Fruit fly (Drosophila melanogaster) whole organism, embryonic: Measurements from ENCODE around the gene CG46311.

Source experiments
- Adf1 ChIP-seq: fragments of 200-800 bp; sonication (Bioruptor generic); IDR thresholded peaks from 2 replicates; pipeline ENCODE4 v1.3.6; 2022; ENCODE audit warnings: missing biosample characterization, missing genetic modification characterization
- Aef1 ChIP-seq: fragments of 200-800 bp; sonication (Bioruptor generic); IDR thresholded peaks from 3 replicates; pipeline ENCODE4 v1.3.6; 2022; ENCODE audit warnings: missing biosample characterization, missing genetic modification characterization
- C15 ChIP-seq: fragments of 200-800 bp; sonication (Bioruptor generic); IDR thresholded peaks from 3 replicates; pipeline ENCODE4 v1.3.6; 2022; ENCODE audit warnings: missing biosample characterization, missing genetic modification characterization
- CG11398 ChIP-seq: fragments of 200-800 bp; sonication (Bioruptor generic); optimal IDR thresholded peaks from 2 replicates; lab custom pipeline; 2016; ENCODE audit warnings: missing biosample characterization, missing genetic modification characterization
- CG12104 ChIP-seq: fragments of 200-800 bp; sonication (Bioruptor generic); optimal IDR thresholded peaks from 3 replicates; lab custom pipeline; 2016; ENCODE audit warnings: missing biosample characterization, missing genetic modification characterization
- CG12236 ChIP-seq: fragments of 200-800 bp; sonication (Bioruptor generic); optimal IDR thresholded peaks from 2 replicates; lab custom pipeline; 2016; ENCODE audit warnings: missing biosample characterization, missing genetic modification characterization
- CG12744 ChIP-seq: fragments of 200-800 bp; sonication (Bioruptor generic); optimal IDR thresholded peaks from 2 replicates; lab custom pipeline; 2016; ENCODE audit warnings: missing biosample characterization, missing genetic modification characterization
- CG14710 ChIP-seq: fragments of 200-800 bp; sonication (Bioruptor generic); optimal IDR thresholded peaks from 3 replicates; lab custom pipeline; 2019; ENCODE audit warnings: missing biosample characterization, mild to moderate bottlenecking, missing genetic modification characterization, moderate library complexity
- CG16815 ChIP-seq: fragments of 200-800 bp; sonication (Bioruptor generic); optimal IDR thresholded peaks from 3 replicates; lab custom pipeline; 2017; ENCODE audit warnings: missing biosample characterization, mild to moderate bottlenecking, missing genetic modification characterization
- CG17829 ChIP-seq: fragments of 200-800 bp; optimal IDR thresholded peaks from 2 replicates; lab custom pipeline; 2019; ENCODE audit warnings: missing biosample characterization, mild to moderate bottlenecking, missing genetic modification characterization, moderate library complexity
- CG18619 ChIP-seq: fragments of 200-800 bp; sonication (Bioruptor generic); optimal IDR thresholded peaks from 3 replicates; lab custom pipeline; 2017; ENCODE audit warnings: missing biosample characterization, mild to moderate bottlenecking, missing genetic modification characterization
- CG2129 ChIP-seq: fragments of 200-800 bp; sonication (Bioruptor generic); IDR thresholded peaks from 2 replicates; pipeline ENCODE4 v1.3.6; 2022; ENCODE audit warnings: missing biosample characterization, missing genetic modification characterization; ENCODE audit not compliant: partially characterized antibody
- CG2875 ChIP-seq: fragments of 200-800 bp; sonication (Bioruptor generic); optimal IDR thresholded peaks from 2 replicates; lab custom pipeline; 2017; ENCODE audit warnings: missing biosample characterization, mild to moderate bottlenecking, missing genetic modification characterization, missing genetic modification reagents
- CG33213 ChIP-seq: fragments of 200-800 bp; sonication (Bioruptor generic); optimal IDR thresholded peaks from 3 replicates; lab custom pipeline; 2016; ENCODE audit warnings: missing biosample characterization, missing genetic modification characterization
- CG3407 ChIP-seq: fragments of 200-800 bp; sonication (Bioruptor generic); optimal IDR thresholded peaks from 2 replicates; lab custom pipeline; 2018; ENCODE audit warnings: missing biosample characterization, mild to moderate bottlenecking, missing genetic modification characterization
- CG3838 ChIP-seq: fragments of 200-800 bp; sonication (Bioruptor generic); optimal IDR thresholded peaks from 3 replicates; lab custom pipeline; 2016; ENCODE audit warnings: missing biosample characterization, missing genetic modification characterization
- CG5953 ChIP-seq: fragments of 200-800 bp; sonication (Bioruptor generic); IDR thresholded peaks from 2 replicates; pipeline ENCODE4 v1.3.6; 2022; ENCODE audit warnings: missing biosample characterization, missing genetic modification characterization
- CG7271 ChIP-seq: fragments of 200-800 bp; sonication (Bioruptor generic); optimal IDR thresholded peaks from 2 replicates; lab custom pipeline; 2018; ENCODE audit warnings: missing biosample characterization, mild to moderate bottlenecking, missing genetic modification characterization, moderate library complexity
- Camta ChIP-seq: fragments of 200-800 bp; sonication (Bioruptor generic); optimal IDR thresholded peaks from 2 replicates; lab custom pipeline; 2016; ENCODE audit warnings: missing biosample characterization, missing genetic modification characterization
- CrebB ChIP-seq: fragments of 200-800 bp; sonication (Bioruptor generic); optimal IDR thresholded peaks from 3 replicates; lab custom pipeline; 2018; ENCODE audit warnings: missing biosample characterization, mild to moderate bottlenecking, missing genetic modification characterization
- D19A ChIP-seq: fragments of 200-800 bp; optimal IDR thresholded peaks from 3 replicates; lab custom pipeline; 2019; ENCODE audit warnings: missing biosample characterization, mild to moderate bottlenecking, missing genetic modification characterization, moderate library complexity
- Dp ChIP-seq: fragments of 200-800 bp; sonication (Bioruptor generic); optimal IDR thresholded peaks from 2 replicates; lab custom pipeline; 2018; ENCODE audit warnings: missing biosample characterization, mild to moderate bottlenecking, missing genetic modification characterization, moderate library complexity
- Fer3 ChIP-seq: fragments of 200-800 bp; sonication (Bioruptor generic); optimal IDR thresholded peaks from 2 replicates; lab custom pipeline; 2018; ENCODE audit warnings: missing biosample characterization, mild to moderate bottlenecking, missing genetic modification characterization, moderate library complexity
- HLH54F ChIP-seq: fragments of 200-800 bp; sonication (Bioruptor generic); optimal IDR thresholded peaks from 3 replicates; lab custom pipeline; 2016; ENCODE audit warnings: missing biosample characterization, missing genetic modification characterization
- Max ChIP-seq: fragments of 200-800 bp; sonication (Bioruptor generic); optimal IDR thresholded peaks from 2 replicates; lab custom pipeline; 2016; ENCODE audit warnings: missing biosample characterization, mild to moderate bottlenecking, missing genetic modification characterization
- Sin3A ChIP-seq: fragments of >200 bp; optimal IDR thresholded peaks from 2 replicates; lab custom pipeline; 2018
- ac ChIP-seq: fragments of 200-800 bp; sonication (Bioruptor generic); optimal IDR thresholded peaks from 3 replicates; lab custom pipeline; 2017; ENCODE audit warnings: missing biosample characterization, mild to moderate bottlenecking, missing genetic modification characterization
- cg ChIP-seq: fragments of 200-800 bp; sonication (Bioruptor generic); optimal IDR thresholded peaks from 3 replicates; lab custom pipeline; 2019; ENCODE audit warnings: missing biosample characterization, mild to moderate bottlenecking, missing genetic modification characterization, moderate library complexity
- chif ChIP-seq, 2 experiments: fragments of 200-800 bp; sonication (Bioruptor generic); optimal IDR thresholded peaks; 3 replicates each; lab custom pipeline; 2016; ENCODE audit warnings: missing biosample characterization in 2 of 2, missing genetic modification characterization in 2 of 2
- corto ChIP-seq: fragments of 200-800 bp; sonication (Bioruptor generic); optimal IDR thresholded peaks from 2 replicates; lab custom pipeline; 2016; ENCODE audit warnings: missing biosample characterization, mild to moderate bottlenecking, missing genetic modification characterization, moderate library complexity
- dan ChIP-seq: fragments of 200-800 bp; sonication (Bioruptor generic); IDR thresholded peaks from 2 replicates; pipeline ENCODE4 v1.3.6; 2022; ENCODE audit warnings: missing biosample characterization, missing genetic modification characterization
- dmrt11E ChIP-seq: fragments of 200-800 bp; sonication (Bioruptor generic); optimal IDR thresholded peaks from 3 replicates; lab custom pipeline; 2018; ENCODE audit warnings: missing biosample characterization, mild to moderate bottlenecking, missing genetic modification characterization, moderate library complexity
- fru ChIP-seq: fragments of >200 bp; optimal IDR thresholded peaks from 2 replicates; lab custom pipeline; 2017
- gce ChIP-seq: fragments of 200-800 bp; sonication (Bioruptor generic); IDR thresholded peaks from 3 replicates; pipeline ENCODE4 v1.3.6; 2022; ENCODE audit warnings: missing biosample characterization, missing genetic modification characterization
- gcm ChIP-seq: fragments of 200-800 bp; sonication (Bioruptor generic); optimal IDR thresholded peaks from 2 replicates; lab custom pipeline; 2019; ENCODE audit warnings: missing biosample characterization, mild to moderate bottlenecking, missing genetic modification characterization, moderate library complexity
- gem ChIP-seq: fragments of 200-800 bp; sonication (Bioruptor generic); optimal IDR thresholded peaks from 2 replicates; lab custom pipeline; 2019; ENCODE audit warnings: missing biosample characterization, mild to moderate bottlenecking, missing genetic modification characterization, moderate library complexity
- ham ChIP-seq: fragments of 200-800 bp; sonication (Bioruptor generic); IDR thresholded peaks from 2 replicates; pipeline ENCODE4 v1.3.6; 2022; ENCODE audit warnings: missing biosample characterization, missing genetic modification characterization
- jing ChIP-seq: fragments of 200-800 bp; sonication (Bioruptor generic); optimal IDR thresholded peaks from 2 replicates; lab custom pipeline; 2018; ENCODE audit warnings: missing biosample characterization, mild to moderate bottlenecking, missing genetic modification characterization
- kah ChIP-seq: fragments of 200-800 bp; sonication (Bioruptor generic); optimal IDR thresholded peaks from 2 replicates; lab custom pipeline; 2018; ENCODE audit warnings: missing biosample characterization, mild to moderate bottlenecking, missing genetic modification characterization
- lola ChIP-seq, 3 experiments: fragments of >200 bp in 2 of 3; fragments of 200-800 bp in 1 of 3; sonication (Bioruptor generic) in 1 of 3; optimal IDR thresholded peaks; 2 replicates each; lab custom pipeline; 2017 to 2019; ENCODE audit warnings: missing biosample characterization in 3 of 3, missing genetic modification characterization in 3 of 3, mild to moderate bottlenecking in 1 of 3, moderate library complexity in 1 of 3
- org-1 ChIP-seq: fragments of 200-800 bp; sonication (Bioruptor generic); optimal IDR thresholded peaks from 2 replicates; lab custom pipeline; 2017; ENCODE audit warnings: missing biosample characterization, missing genetic modification characterization
- pita ChIP-seq: fragments of 200-800 bp; sonication (Bioruptor generic); optimal IDR thresholded peaks from 2 replicates; lab custom pipeline; 2017; ENCODE audit warnings: missing biosample characterization, mild to moderate bottlenecking, missing genetic modification characterization
- salm ChIP-seq: fragments of 200-800 bp; sonication (Bioruptor generic); optimal IDR thresholded peaks from 2 replicates; lab custom pipeline; 2018; ENCODE audit warnings: missing biosample characterization, mild to moderate bottlenecking, missing genetic modification characterization
- schlank ChIP-seq: fragments of 200-800 bp; sonication (Bioruptor generic); optimal IDR thresholded peaks from 2 replicates; lab custom pipeline; 2018; ENCODE audit warnings: missing biosample characterization, mild to moderate bottlenecking, missing genetic modification characterization
- sens ChIP-seq: fragments of 200-800 bp; sonication (Bioruptor generic); peaks from one replicate; lab custom pipeline; 2016; ENCODE audit warnings: missing biosample characterization, missing genetic modification characterization
- shn ChIP-seq: fragments of 200-800 bp; sonication (Bioruptor generic); optimal IDR thresholded peaks from 3 replicates; lab custom pipeline; 2016; ENCODE audit warnings: missing biosample characterization, missing genetic modification characterization
- sima ChIP-seq: fragments of 200-800 bp; sonication (Bioruptor generic); optimal IDR thresholded peaks from 2 replicates; lab custom pipeline; 2016; ENCODE audit warnings: missing biosample characterization, missing genetic modification characterization
- sna ChIP-seq: fragments of 200-800 bp; sonication (Bioruptor generic); IDR thresholded peaks from 2 replicates; pipeline ENCODE4 v1.3.6; 2022; ENCODE audit warnings: missing biosample characterization, missing genetic modification characterization; ENCODE audit not compliant: partially characterized antibody
- unpg ChIP-seq: fragments of 200-800 bp; sonication (Bioruptor generic); optimal IDR thresholded peaks from 3 replicates; lab custom pipeline; 2018; ENCODE audit warnings: missing biosample characterization, mild to moderate bottlenecking, missing genetic modification characterization, moderate library complexity
- vnd ChIP-seq: fragments of 200-800 bp; sonication (Bioruptor generic); IDR thresholded peaks from 3 replicates; pipeline ENCODE4 v1.3.6; 2022; ENCODE audit warnings: missing biosample characterization, missing genetic modification characterization; ENCODE audit not compliant: partially characterized antibody

The CG46311 gene

dm6 chrX:13624334-13625079 lies 60.9 kb downstream of the CG46311 start, which contains the start of the genes CG2691 and NFAT (continued):
- TF ChIP-seq vnd (GFP tag; lab: Robert Waterston, UW) (peak; percentile 54; the same call in 1 of the 3 replicates), CG2129 (GFP tag; lab: Robert Waterston, UW) (no peak), salm (tag; lab: Kevin White, UChicago) (no peak), Aef1 (GFP tag; lab: Robert Waterston, UW) (no peak), CG33213 (GFP tag; lab: Kevin White, UChicago) (peak; percentile 8), CG11398 (GFP tag; lab: Kevin White, UChicago) (no peak), kah (GFP tag; lab: Kevin White, UChicago) (peak; percentile 51), CG17829 (tag; lab: Kevin White, UChicago) (no peak), CG3407 (GFP tag; lab: Kevin White, UChicago) (no peak), gce (GFP tag; lab: Robert Waterston, UW) (no peak), unpg (no peak), dan (GFP tag; lab: Robert Waterston, UW) (no peak), HLH54F (no peak), CG2875 (GFP tag; lab: Kevin White, UChicago) (no peak), CG7271 (tag; lab: Kevin White, UChicago) (no peak), CrebB (tag; lab: Kevin White, UChicago) (no peak), CG5953 (GFP tag; lab: Robert Waterston, UW) (no peak), sima (GFP tag; lab: Kevin White, UChicago) (no peak), corto (GFP tag; lab: Kevin White, UChicago) (no peak), org-1 (GFP tag; lab: Kevin White, UChicago) (no peak), CG18619 (GFP tag; lab: Kevin White, UChicago) (no peak), fru (lab: Kevin White, UChicago) (no peak), ham (GFP tag; lab: Robert Waterston, UW) (no peak), lola (GFP tag; optimal IDR thresholded peaks at IDR 0.05; lab: Kevin White, UChicago) (no peak), CG12104 (no peak), CG12236 (GFP tag; lab: Kevin White, UChicago) (no peak), cg (GFP tag; lab: Kevin White, UChicago) (peak; percentile 87), pita (GFP tag; lab: Kevin White, UChicago) (peak; percentile 78), C15 (GFP tag; lab: Robert Waterston, UW) (no peak), Adf1 (GFP tag; lab: Robert Waterston, UW) (no peak), shn (GFP tag; lab: Kevin White, UChicago) (no peak), CG3838 (GFP tag; lab: Kevin White, UChicago) (no peak), chif (GFP tag; optimal IDR thresholded peaks at IDR 0.05; lab: Kevin White, UChicago) (no peak), D19A (no peak), CG14710 (peak; percentile 62), sens (GFP tag; lab: Kevin White, UChicago) (peak; percentile 79), CG12744 (no peak), Camta (no peak), Max (peak; percentile 66), schlank (no peak), Fer3 (tag; lab: Kevin White, UChicago) (no peak), Dp (peak; percentile 61), CG16815 (GFP tag; lab: Kevin White, UChicago) (no peak), jing (no peak), sna (0 out of 2 replicates have a peak, but pooled peaks have one; percentile 49), gem (tag; lab: Kevin White, UChicago) (no peak), gcm (GFP tag; lab: Kevin White, UChicago) (no peak), dmrt11E (no peak), ac (GFP tag; lab: Kevin White, UChicago) (no peak), Sin3A (lab: Kevin White, UChicago) (peak; percentile 67)
